Worm (Caenorhabditis elegans) whole organism, young adult: ENCODE measurements around the gene Y49F6B.14.

ENCODE experiments used
- D2030.7 ChIP-seq: fragments of 200-800 bp; sonication (Bioruptor generic); IDR thresholded peaks from 2 replicates; pipeline ENCODE4 v1.3.6; 2022; ENCODE audit warnings: missing genetic modification reagents, missing genetic modification characterization, missing compliant biosample characterization
- F55B11.4 ChIP-seq: sonication (generic microtip); optimal IDR thresholded peaks from 2 replicates; lab custom pipeline; 2016; ENCODE audit warnings: missing compliant biosample characterization, missing genetic modification characterization, borderline replicate concordance; ENCODE audit not compliant: insufficient read depth
- egl-44 ChIP-seq: fragments of 200-800 bp; sonication (Bioruptor generic); IDR thresholded peaks from 2 replicates; pipeline ENCODE4 v1.3.6; 2022; ENCODE audit warnings: missing genetic modification reagents, missing genetic modification characterization, missing compliant biosample characterization
- gei-17 ChIP-seq: fragments of 200-800 bp; sonication (Bioruptor generic); optimal IDR thresholded peaks from 2 replicates; lab custom pipeline; 2018; ENCODE audit warnings: mild to moderate bottlenecking, missing genetic modification characterization, missing compliant biosample characterization
- nhr-179 ChIP-seq: sonication (generic microtip); optimal IDR thresholded peaks from 2 replicates; lab custom pipeline; 2016; ENCODE audit warnings: mild to moderate bottlenecking, missing genetic modification characterization, missing compliant biosample characterization
- pbrm-1 ChIP-seq: fragments of 200-800 bp; sonication (Bioruptor generic); IDR thresholded peaks from 2 replicates; pipeline ENCODE4 v1.3.6; 2022; ENCODE audit warnings: missing genetic modification reagents, missing genetic modification characterization, missing compliant biosample characterization
- snpc-3.4 ChIP-seq: sonication (generic microtip); optimal IDR thresholded peaks from 2 replicates; lab custom pipeline; 2017; ENCODE audit warnings: missing genetic modification characterization, mild to moderate bottlenecking, missing compliant biosample characterization, antibody characterized with exemption, moderate library complexity, missing genotype, missing genetic modification reagents
- unc-62 ChIP-seq: fragments of 150-350 bp; optimal IDR thresholded peaks from 2 replicates; lab custom pipeline; 2014; ENCODE audit warnings: missing biosample characterization, missing genetic modification reagents, missing genetic modification characterization

DNA sequence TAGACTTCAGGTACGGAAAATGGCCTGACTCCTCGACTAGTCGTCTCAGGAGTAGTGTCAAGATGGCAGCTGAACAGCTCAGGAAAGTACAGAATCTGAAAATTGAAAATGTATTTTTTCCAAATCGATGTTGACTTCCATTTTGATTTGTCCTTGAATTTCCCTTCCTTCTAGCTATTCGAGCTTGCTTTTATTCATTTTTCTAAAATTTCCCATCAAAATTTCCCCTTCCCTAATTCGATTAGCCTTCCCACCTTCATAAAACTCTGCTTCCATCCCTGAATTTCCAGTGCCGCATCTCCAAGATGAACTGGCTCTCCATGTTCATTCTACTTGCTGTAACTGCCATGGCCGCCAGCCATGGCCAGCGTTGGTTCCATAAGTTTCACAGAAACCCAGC, 42.5 kb downstream of the Y49F6B.14 start, which contains the start of gene Y49F6B.6:
- TF ChIP-seq nhr-179 (no peak), F55B11.4 (no peak), unc-62 (GFP tag; lab: Kevin White, UChicago) (no peak), snpc-3.4 (tag; lab: Kevin White, UChicago) (no peak), egl-44 (GFP tag; lab: Robert Waterston, UW) (no peak), pbrm-1 (GFP tag; lab: Robert Waterston, UW) (no peak), D2030.7 (GFP tag; lab: Robert Waterston, UW) (no peak), gei-17 (GFP tag; lab: Kevin White, UChicago) (no peak)
